Worm (Caenorhabditis elegans): ENCODE measurements around the gene mex-6.
A peak's percentile ranks its signal among the peaks of the same experiment; 100 is the strongest.

Gene mex-6

DNA sequence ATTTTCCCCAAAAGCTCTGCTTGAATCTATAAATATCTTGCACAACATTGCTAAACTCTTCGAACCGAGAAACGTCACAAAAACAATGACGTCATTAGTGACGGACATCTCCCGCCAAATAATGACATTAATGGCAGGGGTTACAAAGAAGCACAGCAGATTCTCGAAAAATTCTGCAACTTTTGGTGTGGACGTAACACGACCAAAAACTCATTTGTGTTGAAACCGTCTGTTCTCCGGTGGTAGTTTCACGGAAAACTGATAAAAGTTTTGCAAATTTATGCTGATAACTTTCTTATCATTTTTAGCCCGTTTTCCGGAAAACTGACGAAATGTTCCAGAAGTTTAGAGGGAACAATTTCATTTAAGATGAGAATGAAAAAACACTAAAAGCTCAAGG lies 25.4 kb upstream of the mex-6 start:
- TF ChIP-seq unc-42 (tag; optimal IDR thresholded peaks at IDR 0.05) (peak; percentile 29), npax-4 (tag; optimal IDR thresholded peaks at IDR 0.05) (no peak), ceh-31 (tag; optimal IDR thresholded peaks at IDR 0.05) (no peak), hlh-30 (tag; optimal IDR thresholded peaks at IDR 0.05; ENCODE audit: insufficient read depth) (no peak), Y22D7AL.16 (tag; optimal IDR thresholded peaks at IDR 0.05) (no peak), ets-4 (tag; optimal IDR thresholded peaks at IDR 0.05) (no peak), nhr-11 (tag; optimal IDR thresholded peaks at IDR 0.05) (no peak), elt-2 (tag; optimal IDR thresholded peaks at IDR 0.05) (peak; percentile 4), syd-9 (tag; optimal IDR thresholded peaks at IDR 0.05) (no peak)

- peak; percentile 50 for TF ChIP-seq elt-2 (tag; optimal IDR thresholded peaks at IDR 0.05)
- TF ChIP-seq ceh-24 (tag; optimal IDR thresholded peaks at IDR 0.05): no peak
- TF ChIP-seq eyg-1 (tag; optimal IDR thresholded peaks at IDR 0.05): no peak
- TF ChIP-seq fkh-10 (GFP tag; optimal IDR thresholded peaks at IDR 0.05): no peak
Measured at ce11 chrII:9500926-9501325, 23.0 kb upstream of the mex-6 start.

DNA sequence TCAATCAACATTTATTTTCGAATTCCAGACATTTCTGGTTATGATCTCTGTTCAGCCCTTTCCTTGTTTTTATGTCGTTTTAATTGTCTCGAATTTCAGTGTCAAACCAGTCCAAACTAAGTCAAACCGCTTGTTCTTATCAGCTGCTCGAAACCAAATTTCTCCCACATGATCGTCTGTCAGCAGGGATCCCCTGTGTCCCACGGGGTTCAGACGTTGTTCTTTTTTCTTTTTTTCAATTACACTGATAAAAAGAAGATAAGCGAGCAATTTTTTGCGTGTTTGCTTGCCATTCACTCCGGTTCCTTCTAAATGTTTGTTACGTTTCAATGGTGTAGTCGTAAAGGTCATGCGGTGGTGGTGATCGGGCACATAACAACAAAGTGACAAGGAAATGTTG lies 22.0 kb upstream of the mex-6 start:
- TF ChIP-seq ahr-1 (tag; optimal IDR thresholded peaks at IDR 0.05) (no peak), ceh-9 (tag; optimal IDR thresholded peaks at IDR 0.05) (no peak), ztf-16 (tag; optimal IDR thresholded peaks at IDR 0.05) (no peak)

- TF ChIP-seq unc-42 (tag; optimal IDR thresholded peaks at IDR 0.05) (no peak), unc-86 (tag; optimal IDR thresholded peaks at IDR 0.05) (no peak), Y22D7AL.16 (tag; optimal IDR thresholded peaks at IDR 0.05) (no peak), K09A11.1 (tag; optimal IDR thresholded peaks at IDR 0.05; ENCODE audit: insufficient read depth) (no peak), ttx-3 (tag; optimal IDR thresholded peaks at IDR 0.05) (no peak), ceh-2 (tag; optimal IDR thresholded peaks at IDR 0.05) (no peak), ceh-22 (tag; optimal IDR thresholded peaks at IDR 0.05) (no peak), ceh-30 (tag; optimal IDR thresholded peaks at IDR 0.05) (no peak), hlh-30 (tag; optimal IDR thresholded peaks at IDR 0.05; ENCODE audit: insufficient read depth) (no peak), ceh-34 (tag; optimal IDR thresholded peaks at IDR 0.05) (no peak), nhr-232 (tag; optimal IDR thresholded peaks at IDR 0.05) (no peak), fkh-6 (tag; optimal IDR thresholded peaks at IDR 0.05) (no peak), fkh-10 (GFP tag; optimal IDR thresholded peaks at IDR 0.05) (no peak), C08G9.2 (tag; optimal IDR thresholded peaks at IDR 0.05) (no peak), hlh-6 (tag; optimal IDR thresholded peaks at IDR 0.05) (no peak), che-1 (tag; optimal IDR thresholded peaks at IDR 0.05) (no peak), fax-1 (tag; optimal IDR thresholded peaks at IDR 0.05) (no peak), pha-4 (tag; optimal IDR thresholded peaks at IDR 0.05) (no peak), K02D7.2 (tag; optimal IDR thresholded peaks at IDR 0.05) (no peak), sox-4 (tag; optimal IDR thresholded peaks at IDR 0.05) (no peak)
Measured at ce11 chrII:9507181-9507580, 16.8 kb upstream of the mex-6 start, which contains the start of gene gcy-3. gcy-3 (minus strand) TSS chrII:9507281.

ce11 chrII:9516836-9517235 lies 7.1 kb upstream of the mex-6 start, which contains the start of gene gcy-1:
gcy-1 (minus strand) TSS chrII:9516936.
- TF ChIP-seq ref-2 (tag; optimal IDR thresholded peaks at IDR 0.05): no peak
- no peak for TF ChIP-seq rnt-1 (tag; optimal IDR thresholded peaks at IDR 0.05)
- no peak for TF ChIP-seq ceh-6 (GFP tag; optimal IDR thresholded peaks at IDR 0.05)
- TF ChIP-seq hlh-8 (tag; optimal IDR thresholded peaks at IDR 0.05): no peak
- no peak for TF ChIP-seq dmd-4 (tag; optimal IDR thresholded peaks at IDR 0.05; ENCODE audit: borderline replicate concordance)
- TF ChIP-seq hlh-13 (GFP tag; optimal IDR thresholded peaks at IDR 0.05): no peak
- no peak for TF ChIP-seq odd-2 (tag; optimal IDR thresholded peaks at IDR 0.05)
- no peak for TF ChIP-seq nfya-1 (tag; optimal IDR thresholded peaks at IDR 0.05)
- TF ChIP-seq ceh-22 (tag; optimal IDR thresholded peaks at IDR 0.05): no peak
- no peak for TF ChIP-seq ceh-31 (tag; optimal IDR thresholded peaks at IDR 0.05)
- no peak for TF ChIP-seq K09A11.1 (tag; optimal IDR thresholded peaks at IDR 0.05; ENCODE audit: insufficient read depth)
- no peak for TF ChIP-seq nhr-11 (tag; optimal IDR thresholded peaks at IDR 0.05)
- no peak for TF ChIP-seq K02D7.2 (tag; optimal IDR thresholded peaks at IDR 0.05)
- TF ChIP-seq lin-11 (tag; optimal IDR thresholded peaks at IDR 0.05): no peak
- TF ChIP-seq fax-1 (tag; optimal IDR thresholded peaks at IDR 0.05): no peak

All from whole organism, late embryonic.